Worm (Caenorhabditis elegans): Measurements from ENCODE around the gene hacl-1.

hacl-1 gene

DNA sequence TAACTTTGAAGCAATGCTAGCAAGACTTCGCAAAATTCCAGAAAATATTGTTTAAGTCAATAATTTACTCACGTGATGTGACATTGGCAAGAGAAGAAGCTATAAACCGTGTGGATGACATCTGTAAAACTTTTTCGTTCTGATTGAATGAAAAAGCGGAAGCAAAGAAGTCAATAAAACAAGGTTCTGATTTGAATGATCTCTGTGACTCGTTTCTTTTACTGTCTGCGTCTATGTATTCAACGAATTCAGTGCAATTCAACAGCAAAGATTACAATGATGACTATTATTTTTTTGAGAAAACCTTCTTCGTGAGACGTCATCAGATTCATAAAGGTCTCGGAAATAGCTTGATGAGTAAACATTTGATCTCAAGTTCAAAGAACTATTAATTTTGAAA, at the start of gene hacl-1:
hacl-1 (minus strand) TSS at position 121 of the 400 bp plus-strand sequence.
- TF ChIP-seq dao-5 (tag; optimal IDR thresholded peaks at IDR 0.05), result no peak
- TF ChIP-seq him-1 (tag; optimal IDR thresholded peaks at IDR 0.05), result no peak
- no peak for TF ChIP-seq W03F9.2 (tag; optimal IDR thresholded peaks at IDR 0.05)

DNA sequence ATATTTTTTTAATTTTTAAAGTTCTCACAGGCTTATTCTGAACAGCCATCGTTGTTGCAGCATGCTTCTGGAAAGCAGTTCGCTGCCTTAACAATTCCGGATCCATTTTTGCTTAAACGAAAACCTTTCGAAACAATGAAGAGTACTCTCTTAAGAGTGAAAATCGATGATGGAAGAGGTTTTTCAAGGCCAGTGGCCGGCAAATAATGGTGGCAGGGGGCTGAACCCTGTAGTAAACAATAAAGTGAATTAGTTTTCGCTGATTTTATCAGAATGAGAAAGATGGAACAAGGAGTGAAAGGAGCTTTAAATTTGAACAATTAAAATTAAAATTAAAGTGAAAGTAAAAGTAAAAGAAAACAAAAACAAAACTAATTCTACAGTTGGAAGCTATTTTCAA, 49.6 kb upstream of the hacl-1 start, which contains the start of gene gtf-2E2:
gtf-2E2 (minus strand) TSS at position 111 of the 400 bp plus-strand sequence.
- TF ChIP-seq W03F9.2 (tag; optimal IDR thresholded peaks at IDR 0.05) (no peak), him-1 (tag; optimal IDR thresholded peaks at IDR 0.05) (no peak), dao-5 (tag; optimal IDR thresholded peaks at IDR 0.05) (no peak)

DNA sequence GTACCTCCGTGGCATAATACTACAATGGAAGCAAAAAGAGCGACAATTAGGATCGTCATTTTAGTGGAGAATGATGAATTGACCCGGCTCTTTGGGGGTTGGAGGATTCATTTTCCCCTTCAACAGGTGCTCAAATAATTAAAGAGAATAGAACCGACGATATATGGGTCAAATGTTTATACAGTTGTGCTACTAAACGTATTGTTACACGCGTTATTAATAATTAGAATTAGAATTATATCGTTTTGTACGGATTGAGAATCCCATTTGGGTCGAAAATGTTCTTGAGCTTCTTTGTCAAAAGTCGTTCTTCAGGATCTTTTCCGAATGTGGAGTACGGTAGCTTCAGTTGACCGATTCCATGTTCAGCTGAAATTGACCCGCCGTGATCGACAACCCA, 46.0 kb upstream of the hacl-1 start, which contains the start of gene Y62F5A.9:
Y62F5A.9 (minus strand) TSS at position 101 of the 400 bp plus-strand sequence.
- no peak for TF ChIP-seq him-1 (tag; optimal IDR thresholded peaks at IDR 0.05)
- TF ChIP-seq W03F9.2 (tag; optimal IDR thresholded peaks at IDR 0.05), result no peak
- TF ChIP-seq dao-5 (tag; optimal IDR thresholded peaks at IDR 0.05), result no peak

DNA sequence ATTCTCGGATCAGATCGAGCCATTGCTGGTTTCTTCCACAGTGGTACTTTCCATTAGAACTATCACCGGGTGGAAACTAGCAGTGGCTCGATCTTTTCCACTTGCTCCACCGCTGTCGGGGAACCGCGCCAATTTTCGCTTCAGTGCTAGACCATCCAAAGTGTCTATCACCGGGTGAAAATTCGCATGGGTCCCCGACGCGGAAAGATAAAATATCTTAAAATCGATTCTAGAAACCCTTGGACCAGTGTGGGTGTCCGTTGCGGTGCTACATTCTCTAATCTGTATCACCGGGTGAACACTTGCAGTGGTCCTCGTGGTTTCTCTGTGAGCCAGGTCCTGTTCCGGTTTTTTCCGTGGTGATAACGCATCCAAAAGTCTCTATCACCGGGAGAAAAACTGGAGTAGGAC, 44.8 kb upstream of the hacl-1 start:
- no peak for TF ChIP-seq dao-5 (tag; optimal IDR thresholded peaks at IDR 0.05)
- no peak for TF ChIP-seq W03F9.2 (tag; optimal IDR thresholded peaks at IDR 0.05)
- TF ChIP-seq him-1 (tag; optimal IDR thresholded peaks at IDR 0.05), result no peak

DNA sequence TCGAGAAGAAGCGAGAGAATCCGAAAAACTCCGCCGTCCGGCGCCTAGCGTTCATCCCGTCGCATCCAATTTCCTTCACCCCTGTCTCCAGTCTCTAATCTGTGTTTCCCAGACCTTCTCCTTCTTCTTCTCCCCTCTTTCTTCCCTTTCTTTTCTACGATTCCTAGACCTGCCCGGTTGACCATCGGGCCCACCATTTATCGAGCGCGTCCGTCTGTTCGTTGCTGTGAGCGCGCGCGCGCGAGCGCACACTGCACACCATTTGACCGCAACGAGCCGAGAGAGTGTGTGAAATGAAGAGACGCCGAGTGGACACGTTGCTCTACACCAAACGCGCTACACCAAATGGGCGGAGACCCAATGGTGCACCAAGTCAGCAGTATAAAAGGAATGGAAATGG, 44.4 kb upstream of the hacl-1 start:
- TF ChIP-seq dao-5 (tag; optimal IDR thresholded peaks at IDR 0.05), result no peak
- TF ChIP-seq W03F9.2 (tag; optimal IDR thresholded peaks at IDR 0.05), result no peak
- no peak for TF ChIP-seq him-1 (tag; optimal IDR thresholded peaks at IDR 0.05)

DNA sequence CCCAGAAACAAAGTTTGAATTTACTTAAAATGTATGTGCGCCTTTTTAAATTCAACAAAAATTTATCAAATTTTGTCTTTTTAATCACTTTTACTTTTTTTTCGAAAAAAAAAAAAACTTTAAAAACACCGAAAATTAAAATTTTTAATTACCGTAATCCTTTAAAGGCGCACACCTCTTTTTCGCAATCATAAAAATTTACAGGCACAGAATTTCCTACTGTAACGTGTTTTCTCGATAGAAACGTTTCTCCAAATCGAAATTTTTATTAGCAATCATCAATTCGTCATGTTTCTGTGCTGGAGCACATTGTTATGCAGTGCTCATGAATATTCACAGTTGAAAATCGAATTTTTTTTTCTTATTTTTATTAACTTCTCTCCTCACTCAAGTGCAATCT, 43.7 kb upstream of the hacl-1 start:
- TF ChIP-seq W03F9.2 (tag; optimal IDR thresholded peaks at IDR 0.05), result no peak
- TF ChIP-seq him-1 (tag; optimal IDR thresholded peaks at IDR 0.05), result no peak
- no peak for TF ChIP-seq dao-5 (tag; optimal IDR thresholded peaks at IDR 0.05)

ce11 chrII:11535924-11536323, 43.2 kb upstream of the hacl-1 start:
- TF ChIP-seq him-1 (tag; optimal IDR thresholded peaks at IDR 0.05) (no peak), W03F9.2 (tag; optimal IDR thresholded peaks at IDR 0.05) (no peak), dao-5 (tag; optimal IDR thresholded peaks at IDR 0.05) (no peak)

ce11 chrII:11535429-11535828, 42.7 kb upstream of the hacl-1 start:
- TF ChIP-seq him-1 (tag; optimal IDR thresholded peaks at IDR 0.05) (no peak), dao-5 (tag; optimal IDR thresholded peaks at IDR 0.05) (no peak), W03F9.2 (tag; optimal IDR thresholded peaks at IDR 0.05) (no peak)

DNA sequence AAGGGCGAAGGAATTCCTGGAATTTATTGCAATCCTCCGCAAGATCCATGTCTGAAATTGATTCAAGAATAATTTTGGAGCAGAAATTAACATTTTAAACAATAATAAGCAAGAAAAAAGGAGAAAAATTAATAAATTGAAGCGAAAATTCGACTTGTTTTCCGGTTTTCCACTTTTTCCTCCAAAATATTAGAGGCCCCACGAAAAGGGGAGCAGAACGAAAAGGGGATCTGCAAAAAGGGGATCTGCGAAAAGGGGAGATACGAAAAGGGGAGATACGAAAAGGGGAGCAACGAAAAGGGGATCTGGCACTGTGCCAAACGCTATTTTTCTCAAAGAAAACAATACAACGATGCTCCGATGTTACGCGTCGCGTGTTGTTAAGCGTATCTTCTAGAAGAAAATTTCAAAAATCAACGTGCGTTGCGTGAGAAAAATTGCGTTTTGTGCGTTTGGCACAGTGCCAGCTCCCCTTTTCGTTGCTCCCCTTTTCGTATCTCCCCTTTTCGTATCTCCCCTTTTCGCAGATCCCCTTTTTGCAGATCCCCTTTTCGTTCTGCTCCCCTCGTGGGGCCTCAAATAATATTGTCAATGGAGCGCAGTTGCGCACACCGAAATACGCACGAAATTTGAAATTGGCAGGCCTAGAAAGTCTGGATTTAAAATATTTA, 41.8 kb upstream of the hacl-1 start, which contains the start of gene Y62F5A.12:
Y62F5A.12 (minus strand) TSS at position 51 of the 671 bp plus-strand sequence.
- TF ChIP-seq W03F9.2 (tag; optimal IDR thresholded peaks at IDR 0.05), result peak; percentile 57
- TF ChIP-seq him-1 (tag; optimal IDR thresholded peaks at IDR 0.05), result peak; percentile 62

- TF ChIP-seq W03F9.2 (tag; optimal IDR thresholded peaks at IDR 0.05) (no peak), dao-5 (tag; optimal IDR thresholded peaks at IDR 0.05) (no peak), him-1 (tag; optimal IDR thresholded peaks at IDR 0.05) (no peak)
These were observed 41.0 kb upstream of the hacl-1 start, which contains the start of gene mdt-8 for ce11 chrII:11533716-11534115. mdt-8 (minus strand) TSS chrII:11533816.

ce11 chrII:11526954-11527353, 34.2 kb upstream of the hacl-1 start, which contains the start of gene age-1:
age-1 (minus strand) TSS chrII:11527054.
- TF ChIP-seq dao-5 (tag; optimal IDR thresholded peaks at IDR 0.05), result no peak
- no peak for TF ChIP-seq W03F9.2 (tag; optimal IDR thresholded peaks at IDR 0.05)
- TF ChIP-seq him-1 (tag; optimal IDR thresholded peaks at IDR 0.05), result no peak

DNA sequence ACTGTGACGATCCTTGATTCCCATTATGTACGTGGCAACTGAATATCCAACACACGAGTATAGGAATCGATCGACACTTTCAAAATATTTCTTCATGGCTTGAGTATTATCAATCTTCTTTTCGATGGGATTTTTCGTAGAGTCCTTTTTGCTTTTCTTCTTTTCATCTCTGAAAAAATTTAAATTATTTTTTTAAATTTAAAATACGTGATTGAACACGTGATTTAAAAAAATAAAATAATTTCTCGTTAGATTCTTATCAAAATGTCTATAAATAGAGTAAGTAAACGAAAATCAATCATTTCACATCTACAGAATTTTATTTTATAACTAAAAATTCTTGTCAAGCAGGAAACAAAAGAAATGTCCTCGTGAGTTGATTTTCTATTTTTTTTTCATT, 28.5 kb upstream of the hacl-1 start, which contains the start of gene Y62F5A.10:
Y62F5A.10 (plus strand) TSS at position 301 of the 400 bp plus-strand sequence.
- TF ChIP-seq W03F9.2 (tag; optimal IDR thresholded peaks at IDR 0.05) (no peak), dao-5 (tag; optimal IDR thresholded peaks at IDR 0.05) (no peak), him-1 (tag; optimal IDR thresholded peaks at IDR 0.05) (no peak)

- TF ChIP-seq him-1 (tag; optimal IDR thresholded peaks at IDR 0.05) (no peak), dao-5 (tag; optimal IDR thresholded peaks at IDR 0.05) (no peak), W03F9.2 (tag; optimal IDR thresholded peaks at IDR 0.05) (no peak)
These were observed 25.4 kb upstream of the hacl-1 start, which contains the start of gene B0334.10 for ce11 chrII:11518184-11518583. B0334.10 (plus strand) TSS chrII:11518484.

DNA sequence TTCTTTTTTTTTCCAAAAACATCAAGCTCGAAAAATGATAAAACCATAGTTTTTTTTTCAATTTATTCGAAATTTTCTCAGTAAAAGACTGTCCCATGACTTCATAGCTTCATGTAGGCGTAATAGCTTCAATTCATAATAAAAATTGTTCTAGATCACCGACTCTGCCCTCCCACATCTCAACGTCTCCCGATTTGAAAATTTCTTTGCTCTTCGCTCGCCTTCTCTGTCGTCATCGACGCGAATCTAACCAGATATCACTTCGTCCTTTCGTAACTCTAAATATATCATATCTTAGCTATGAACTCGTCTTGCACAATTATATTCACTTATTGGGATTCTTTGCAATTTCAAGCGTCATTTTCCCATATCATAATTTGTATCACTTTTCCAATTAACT, 22.0 kb upstream of the hacl-1 start, which contains the start of gene srh-44:
srh-44 (plus strand) TSS at position 301 of the 400 bp plus-strand sequence.
- TF ChIP-seq dao-5 (tag; optimal IDR thresholded peaks at IDR 0.05), result no peak
- no peak for TF ChIP-seq him-1 (tag; optimal IDR thresholded peaks at IDR 0.05)
- TF ChIP-seq W03F9.2 (tag; optimal IDR thresholded peaks at IDR 0.05), result no peak

All from whole organism, L4/young adult.